Worm (Caenorhabditis elegans): ENCODE results near the gene enu-3.2.

ce11 chrIII:4766842-4767241, 18.2 kb downstream of the enu-3.2 start:
- TF ChIP-seq jun-1 (tag; optimal IDR thresholded peaks at IDR 0.05) (no peak), unc-62 (GFP tag; optimal IDR thresholded peaks at IDR 0.05) (no peak)

Measured in whole organism, L3 larva.